Worm (Caenorhabditis elegans) whole organism, L4 larva: ENCODE data around the gene Y37D8A.8.

Experiments used
- D1046.2 ChIP-seq: fragments of 200-800 bp; sonication (Bioruptor generic); IDR thresholded peaks from 2 replicates; pipeline ENCODE4 v1.3.6; 2022; ENCODE audit warnings: missing genetic modification characterization, missing compliant biosample characterization
- F10B5.3 ChIP-seq: sonication (generic microtip); optimal IDR thresholded peaks from 2 replicates; lab custom pipeline; 2016; ENCODE audit warnings: mild to moderate bottlenecking, missing genetic modification characterization, missing compliant biosample characterization
- F37D6.2 ChIP-seq: sonication (generic microtip); optimal IDR thresholded peaks from 2 replicates; lab custom pipeline; 2016; ENCODE audit warnings: mild to moderate bottlenecking, missing genetic modification characterization, missing compliant biosample characterization
- F44E2.7 ChIP-seq: fragments of 200-800 bp; sonication (Bioruptor generic); IDR thresholded peaks from 2 replicates; pipeline ENCODE4 v2.1.2; 2022; ENCODE audit warnings: missing genetic modification characterization, missing compliant biosample characterization
- F49E8.2 ChIP-seq: sonication (generic microtip); optimal IDR thresholded peaks from 2 replicates; lab custom pipeline; 2016; ENCODE audit warnings: missing compliant biosample characterization, mild to moderate bottlenecking, missing genetic modification characterization, borderline replicate concordance
- R02D3.7 ChIP-seq: fragments of 150-350 bp; sonication (generic microtip); optimal IDR thresholded peaks from 3 replicates; lab custom pipeline; 2014; ENCODE audit warnings: missing biosample characterization, missing genetic modification characterization
- T20F7.1 ChIP-seq: fragments of 200-800 bp; sonication (Bioruptor generic); optimal IDR thresholded peaks from 2 replicates; lab custom pipeline; 2018; ENCODE audit warnings: mild to moderate bottlenecking, missing genetic modification characterization, missing compliant biosample characterization
- T26A8.4 ChIP-seq: fragments of 200-800 bp; sonication (Bioruptor generic); IDR thresholded peaks from 2 replicates; pipeline ENCODE4 v1.3.6; 2022; ENCODE audit warnings: missing genetic modification characterization, missing compliant biosample characterization
- Y75B8A.6 ChIP-seq: fragments of 200-800 bp; sonication (Bioruptor generic); IDR thresholded peaks from 2 replicates; pipeline ENCODE4 v1.3.6; 2022; ENCODE audit warnings: missing genetic modification reagents, missing genetic modification characterization, missing compliant biosample characterization
- ZK337.2 ChIP-seq: fragments of 200-800 bp; sonication (Bioruptor generic); IDR thresholded peaks from 2 replicates; pipeline ENCODE4 v1.3.6; 2022; ENCODE audit warnings: missing genetic modification reagents, missing genetic modification characterization, missing compliant biosample characterization
- ZK546.5 ChIP-seq, 2 experiments: sonication (generic microtip); optimal IDR thresholded peaks; 2 replicates each; lab custom pipeline; 2017; ENCODE audit warnings: missing biosample characterization in 2 of 2, missing genetic modification characterization in 2 of 2
- ama-1 ChIP-seq: fragments of 150-350 bp; optimal IDR thresholded peaks from 2 replicates; lab custom pipeline; 2014; ENCODE audit warnings: inconsistent platforms, mixed read lengths
- arid-1 ChIP-seq: fragments of 200-800 bp; sonication (Bioruptor generic); conservative IDR thresholded peaks from 2 replicates; pipeline ENCODE4 v1.3.6; 2022; ENCODE audit warnings: missing genetic modification reagents, missing genetic modification characterization, missing compliant biosample characterization
- ceh-20 ChIP-seq: fragments of 200-800 bp; sonication (Bioruptor generic); IDR thresholded peaks from 2 replicates; pipeline ENCODE4 v1.3.6; 2022; ENCODE audit warnings: missing genetic modification reagents, missing genetic modification characterization, missing compliant biosample characterization
- ceh-32 ChIP-seq: sonication (generic microtip); optimal IDR thresholded peaks from 2 replicates; lab custom pipeline; 2016; ENCODE audit warnings: mild to moderate bottlenecking, missing genetic modification characterization, missing compliant biosample characterization; ENCODE audit not compliant: poor library complexity
- ceh-44 ChIP-seq: fragments of 200-800 bp; sonication (Bioruptor generic); IDR thresholded peaks from 2 replicates; pipeline ENCODE4 v1.3.6; 2022; ENCODE audit warnings: missing genetic modification reagents, missing genetic modification characterization, missing compliant biosample characterization
- ceh-62 ChIP-seq: sonication (generic microtip); optimal IDR thresholded peaks from 2 replicates; lab custom pipeline; 2017; ENCODE audit warnings: missing biosample characterization, missing genetic modification characterization
- daf-8 ChIP-seq: fragments of 200-800 bp; sonication (Bioruptor generic); IDR thresholded peaks from 2 replicates; pipeline ENCODE4 v1.3.6; 2022; ENCODE audit warnings: missing genetic modification characterization, missing compliant biosample characterization
- dmd-8 ChIP-seq: fragments of 200-800 bp; sonication (Bioruptor generic); IDR thresholded peaks from 2 replicates; pipeline ENCODE4 v1.3.6; 2022; ENCODE audit warnings: missing genetic modification characterization, missing compliant biosample characterization
- dmd-9 ChIP-seq: fragments of 200-800 bp; sonication (Bioruptor generic); IDR thresholded peaks from 2 replicates; pipeline ENCODE4 v1.3.6; 2022; ENCODE audit warnings: missing genetic modification reagents, missing genetic modification characterization, missing compliant biosample characterization
- egl-43 ChIP-seq: fragments of 200-800 bp; sonication (Bioruptor generic); IDR thresholded peaks from 2 replicates; pipeline ENCODE4 v1.3.6; 2022; ENCODE audit warnings: missing genetic modification reagents, missing genetic modification characterization, missing compliant biosample characterization
- lin-29 ChIP-seq: fragments of 200-800 bp; sonication (Bioruptor generic); IDR thresholded peaks from 2 replicates; pipeline ENCODE4 v1.3.6; 2022; ENCODE audit warnings: missing genetic modification reagents, missing genetic modification characterization, missing compliant biosample characterization
- lin-38 ChIP-seq: fragments of 200-800 bp; sonication (Bioruptor generic); IDR thresholded peaks from 2 replicates; pipeline ENCODE4 v1.3.6; 2022; ENCODE audit warnings: missing genetic modification reagents, missing genetic modification characterization, missing compliant biosample characterization
- lir-3 ChIP-seq: sonication (generic microtip); optimal IDR thresholded peaks from 2 replicates; lab custom pipeline; 2016; ENCODE audit warnings: mild to moderate bottlenecking, missing genetic modification characterization, missing compliant biosample characterization
- lsy-2 ChIP-seq, 2 experiments: fragments of 150-350 bp in 1 of 2; sonication (generic microtip) in 1 of 2; optimal IDR thresholded peaks; 2 replicates each; lab custom pipeline; 2014 to 2017; ENCODE audit warnings: missing biosample characterization in 2 of 2, missing genetic modification characterization in 2 of 2
- madf-5 ChIP-seq, 2 experiments: fragments of 200-800 bp; sonication (Bioruptor generic); IDR thresholded peaks; 2 replicates each; pipeline ENCODE4 v1.3.6; 2022; ENCODE audit warnings: missing compliant biosample characterization in 2 of 2, missing genetic modification characterization in 2 of 2
- mdl-1 ChIP-seq, 2 experiments: fragments of 150-350 bp in 1 of 2; sonication (generic microtip) in 1 of 2; optimal IDR thresholded peaks; 2 replicates each; lab custom pipeline; 2014 to 2017; ENCODE audit warnings: missing biosample characterization in 2 of 2, missing genetic modification characterization in 2 of 2
- mes-2 ChIP-seq: sonication (generic microtip); optimal IDR thresholded peaks from 2 replicates; lab custom pipeline; 2016; ENCODE audit warnings: missing genotype, mild to moderate bottlenecking, missing genetic modification characterization, missing compliant biosample characterization; ENCODE audit not compliant: poor library complexity, severe bottlenecking
- mxl-2 ChIP-seq: fragments of 200-800 bp; sonication (Bioruptor generic); conservative IDR thresholded peaks from 2 replicates; pipeline ENCODE4 v1.3.6; 2022; ENCODE audit warnings: missing genetic modification reagents, missing genetic modification characterization, missing compliant biosample characterization
- mxl-3 ChIP-seq: fragments of 200-800 bp; sonication (Bioruptor generic); optimal IDR thresholded peaks from 2 replicates; lab custom pipeline; 2018; ENCODE audit warnings: mild to moderate bottlenecking, missing genetic modification characterization, missing compliant biosample characterization
- nhr-10 ChIP-seq: fragments of 150-350 bp; optimal IDR thresholded peaks from 2 replicates; lab custom pipeline; 2014; ENCODE audit warnings: missing biosample characterization, missing genetic modification characterization
- nhr-11 ChIP-seq: fragments of 150-350 bp; optimal IDR thresholded peaks from 2 replicates; lab custom pipeline; 2014; ENCODE audit warnings: missing biosample characterization, missing genetic modification characterization
- nhr-25 ChIP-seq: sonication (generic microtip); optimal IDR thresholded peaks from 2 replicates; lab custom pipeline; 2017; ENCODE audit warnings: missing genetic modification characterization, mild to moderate bottlenecking, missing compliant biosample characterization, antibody characterized with exemption, moderate library complexity, borderline replicate concordance; ENCODE audit not compliant: insufficient read depth
- nhr-42 ChIP-seq: fragments of 200-800 bp; sonication (Bioruptor generic); IDR thresholded peaks from 2 replicates; pipeline ENCODE4 v1.3.6; 2022; ENCODE audit warnings: missing genetic modification characterization, missing compliant biosample characterization
- nhr-48 ChIP-seq: sonication (generic microtip); optimal IDR thresholded peaks from 2 replicates; lab custom pipeline; 2016; ENCODE audit warnings: mild to moderate bottlenecking, missing genetic modification characterization, missing compliant biosample characterization
- nhr-6 ChIP-seq: fragments of 150-350 bp; optimal IDR thresholded peaks from 2 replicates; lab custom pipeline; 2014; ENCODE audit warnings: missing biosample characterization, missing genetic modification characterization
- nhr-76 ChIP-seq: fragments of 150-350 bp; optimal IDR thresholded peaks from 2 replicates; lab custom pipeline; 2014; ENCODE audit warnings: missing biosample characterization, missing genetic modification characterization
- nhr-77 ChIP-seq: fragments of 150-350 bp; optimal IDR thresholded peaks from 2 replicates; lab custom pipeline; 2014; ENCODE audit warnings: missing biosample characterization, missing genetic modification characterization
- pha-4 ChIP-seq, 2 experiments: fragments of 150-350 bp in 1 of 2; fragments of 200-800 bp in 1 of 2; sonication (Bioruptor generic) in 1 of 2; IDR thresholded peaks in 1 of 2; optimal IDR thresholded peaks in 1 of 2; 2 replicates each; pipeline versions ENCODE4 v1.3.6 to Lab custom; 2014 to 2022; ENCODE audit warnings: missing genetic modification characterization in 2 of 2, missing genetic modification reagents in 2 of 2, missing biosample characterization in 1 of 2, missing compliant biosample characterization in 1 of 2
- sdz-12 ChIP-seq: fragments of 200-800 bp; sonication (Bioruptor generic); optimal IDR thresholded peaks from 2 replicates; lab custom pipeline; 2018; ENCODE audit warnings: mild to moderate bottlenecking, missing genetic modification characterization, missing compliant biosample characterization
- set-16 ChIP-seq: fragments of 200-800 bp; sonication (Bioruptor generic); IDR thresholded peaks from 2 replicates; pipeline ENCODE4 v1.3.6; 2022; ENCODE audit warnings: missing genetic modification reagents, missing genetic modification characterization, missing compliant biosample characterization
- spr-1 ChIP-seq: sonication (generic microtip); optimal IDR thresholded peaks from 2 replicates; lab custom pipeline; 2016; ENCODE audit warnings: mild to moderate bottlenecking, missing genetic modification characterization, missing compliant biosample characterization
- tag-97 ChIP-seq: fragments of 200-800 bp; sonication (Bioruptor generic); IDR thresholded peaks from 2 replicates; pipeline ENCODE4 v1.3.6; 2022; ENCODE audit warnings: missing genetic modification characterization, missing compliant biosample characterization
- tra-1 ChIP-seq: fragments of 200-800 bp; sonication (Bioruptor generic); IDR thresholded peaks from 2 replicates; pipeline ENCODE4 v1.3.6; 2022; ENCODE audit warnings: missing genetic modification reagents, missing genetic modification characterization, missing compliant biosample characterization
- unc-130 ChIP-seq: sonication (generic microtip); optimal IDR thresholded peaks from 2 replicates; lab custom pipeline; 2016; ENCODE audit warnings: missing genetic modification reagents, missing genetic modification characterization, missing compliant biosample characterization
- vab-7 ChIP-seq: fragments of 200-800 bp; sonication (Bioruptor generic); IDR thresholded peaks from 2 replicates; pipeline ENCODE4 v1.3.6; 2022; ENCODE audit warnings: missing genetic modification reagents, missing genetic modification characterization, missing compliant biosample characterization
- zag-1 ChIP-seq: fragments of 150-350 bp; optimal IDR thresholded peaks from 2 replicates; lab custom pipeline; 2014; ENCODE audit warnings: missing biosample characterization, missing genetic modification characterization
- zfp-2 ChIP-seq: sonication (generic microtip); optimal IDR thresholded peaks from 2 replicates; lab custom pipeline; 2016; ENCODE audit warnings: mild to moderate bottlenecking, missing genetic modification characterization, missing compliant biosample characterization
- zip-11 ChIP-seq: fragments of 200-800 bp; sonication (Bioruptor generic); IDR thresholded peaks from 2 replicates; pipeline ENCODE4 v1.3.6; 2022; ENCODE audit warnings: missing genetic modification characterization, missing compliant biosample characterization
- zip-2 ChIP-seq: fragments of 150-350 bp; optimal IDR thresholded peaks from 2 replicates; lab custom pipeline; 2014; ENCODE audit warnings: missing biosample characterization, missing genetic modification characterization
- ztf-11 ChIP-seq: fragments of 150-350 bp; optimal IDR thresholded peaks from 2 replicates; lab custom pipeline; 2014; ENCODE audit warnings: missing biosample characterization, missing genetic modification characterization
- ztf-7 ChIP-seq: fragments of 150-350 bp; optimal IDR thresholded peaks from 2 replicates; lab custom pipeline; 2014; ENCODE audit warnings: missing biosample characterization, missing genetic modification characterization

Gene Y37D8A.8

DNA sequence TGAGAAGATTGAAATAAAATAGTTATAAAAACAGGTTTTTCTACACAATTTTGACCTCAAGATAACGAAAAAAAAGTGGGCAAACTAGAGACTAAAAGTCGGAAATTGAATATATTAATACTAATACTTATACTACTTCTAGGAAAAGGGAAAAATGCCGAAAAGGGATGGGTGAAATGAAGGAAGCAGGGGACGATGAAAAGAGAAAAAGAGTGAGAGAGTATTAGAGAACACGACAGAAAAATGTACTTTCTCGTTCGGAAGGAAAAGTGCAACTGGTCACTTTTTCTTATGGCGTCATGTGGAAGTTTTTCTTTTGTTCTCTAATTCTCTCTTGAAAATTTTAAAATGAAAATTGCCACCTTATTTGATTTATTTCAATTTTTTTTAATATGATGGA lies 23.4 kb upstream of the Y37D8A.8 start:
- TF ChIP-seq R02D3.7 (tag; lab: Kevin White, UChicago) (no peak), nhr-48 (tag; lab: Kevin White, UChicago) (peak; percentile 83), ZK546.5 (tag; optimal IDR thresholded peaks at IDR 0.05; lab: Kevin White, UChicago) (no peak), vab-7 (no peak), unc-130 (GFP tag; lab: Kevin White, UChicago) (no peak), daf-8 (GFP tag; lab: Robert Waterston, UW) (no peak), D1046.2 (no peak), zip-11 (no peak), F49E8.2 (tag; lab: Kevin White, UChicago) (no peak), lir-3 (no peak), nhr-11 (peak; percentile 54), mdl-1 (tag; optimal IDR thresholded peaks at IDR 0.05; lab: Kevin White, UChicago) (peak; percentile 11 to 94), set-16 (no peak), ztf-7 (tag; lab: Kevin White, UChicago) (no peak), sdz-12 (GFP tag; lab: Kevin White, UChicago) (no peak), zag-1 (tag; lab: Kevin White, UChicago) (no peak), T26A8.4 (GFP tag; lab: Robert Waterston, UW) (no peak), mxl-3 (GFP tag; lab: Kevin White, UChicago) (peak; percentile 36), ama-1 (lab: Kevin White, UChicago) (no peak), ZK337.2 (GFP tag; lab: Robert Waterston, UW) (no peak), F37D6.2 (tag; lab: Kevin White, UChicago) (no peak), dmd-8 (GFP tag; lab: Robert Waterston, UW) (no peak), nhr-6 (tag; lab: Kevin White, UChicago) (no peak), ceh-62 (tag; lab: Kevin White, UChicago) (no peak), pha-4 (GFP tag; IDR thresholded peaks at IDR 0.05; lab: Robert Waterston, UW) (peak; percentile 30; the same call in 1 of the 2 replicates), pha-4 (tag; optimal IDR thresholded peaks at IDR 0.05; lab: Kevin White, UChicago) (no peak), nhr-42 (GFP tag; lab: Robert Waterston, UW) (no peak), lin-29 (no peak), dmd-9 (GFP tag; lab: Robert Waterston, UW) (no peak), T20F7.1 (GFP tag; lab: Kevin White, UChicago) (peak; percentile 27), spr-1 (tag; lab: Kevin White, UChicago) (no peak), ceh-44 (GFP tag; lab: Robert Waterston, UW) (no peak), F10B5.3 (tag; lab: Kevin White, UChicago) (no peak), mxl-2 (GFP tag; lab: Robert Waterston, UW) (no peak), Y75B8A.6 (GFP tag; lab: Robert Waterston, UW) (no peak), tag-97 (GFP tag; lab: Robert Waterston, UW) (no peak), zfp-2 (tag; lab: Kevin White, UChicago) (no peak), madf-5 (GFP tag; IDR thresholded peaks at IDR 0.05; lab: Robert Waterston, UW) (no peak), zip-2 (tag; lab: Kevin White, UChicago) (no peak), egl-43 (GFP tag; lab: Robert Waterston, UW) (no peak), ceh-20 (GFP tag; lab: Robert Waterston, UW) (no peak), lsy-2 (tag; optimal IDR thresholded peaks at IDR 0.05; lab: Kevin White, UChicago) (peak; percentile 40 to 82), nhr-25 (peak; percentile 78), F44E2.7 (GFP tag; lab: Robert Waterston, UW) (no peak), lin-38 (no peak), ceh-32 (tag; lab: Kevin White, UChicago) (no peak), nhr-76 (tag; lab: Kevin White, UChicago) (no peak), mes-2 (tag; lab: Kevin White, UChicago) (peak; percentile 59), tra-1 (GFP tag; lab: Robert Waterston, UW) (0 out of 2 replicates have a peak, but pooled peaks have one; percentile 9), ztf-11 (tag; lab: Kevin White, UChicago) (no peak), nhr-10 (tag; lab: Kevin White, UChicago) (no peak), arid-1 (GFP tag; lab: Robert Waterston, UW) (no peak), nhr-77 (peak; percentile 63)
